Fruit fly (Drosophila melanogaster) whole organism, pupa: ENCODE measurements around the gene CG16957.

Experiments
- CG13204 ChIP-seq: fragments of 200-800 bp; sonication (Bioruptor generic); optimal IDR thresholded peaks from 2 replicates; lab custom pipeline; 2018; ENCODE audit warnings: missing biosample characterization, mild to moderate bottlenecking, missing genetic modification characterization, moderate library complexity
- CG15710 ChIP-seq: fragments of 200-800 bp; sonication (Bioruptor generic); optimal IDR thresholded peaks from 2 replicates; lab custom pipeline; 2018; ENCODE audit warnings: missing biosample characterization, mild to moderate bottlenecking, missing genetic modification characterization, moderate library complexity
- CG4496 ChIP-seq: fragments of 200-800 bp; sonication (Bioruptor generic); IDR thresholded peaks from 3 replicates; pipeline ENCODE4 v1.3.6; 2022; ENCODE audit warnings: missing biosample characterization, missing genetic modification characterization
- CG8301 ChIP-seq: fragments of 200-800 bp; sonication (Bioruptor generic); optimal IDR thresholded peaks from 2 replicates; lab custom pipeline; 2018; ENCODE audit warnings: missing biosample characterization, mild to moderate bottlenecking, missing genetic modification characterization
- D1 ChIP-seq: fragments of 200-800 bp; sonication (Bioruptor generic); optimal IDR thresholded peaks from 2 replicates; lab custom pipeline; 2018; ENCODE audit warnings: missing biosample characterization, mild to moderate bottlenecking, missing genetic modification characterization, moderate library complexity
- EcR ChIP-seq: fragments of 200-800 bp; sonication (Bioruptor generic); optimal IDR thresholded peaks from 3 replicates; lab custom pipeline; 2019; ENCODE audit warnings: missing biosample characterization, missing genetic modification characterization, mild to moderate bottlenecking, moderate library complexity, missing genetic modification reagents
- Ets98B ChIP-seq: fragments of 200-800 bp; sonication (Bioruptor generic); IDR thresholded peaks from 2 replicates; pipeline ENCODE4 v1.3.6; 2022; ENCODE audit warnings: missing biosample characterization, missing genetic modification characterization

DNA sequence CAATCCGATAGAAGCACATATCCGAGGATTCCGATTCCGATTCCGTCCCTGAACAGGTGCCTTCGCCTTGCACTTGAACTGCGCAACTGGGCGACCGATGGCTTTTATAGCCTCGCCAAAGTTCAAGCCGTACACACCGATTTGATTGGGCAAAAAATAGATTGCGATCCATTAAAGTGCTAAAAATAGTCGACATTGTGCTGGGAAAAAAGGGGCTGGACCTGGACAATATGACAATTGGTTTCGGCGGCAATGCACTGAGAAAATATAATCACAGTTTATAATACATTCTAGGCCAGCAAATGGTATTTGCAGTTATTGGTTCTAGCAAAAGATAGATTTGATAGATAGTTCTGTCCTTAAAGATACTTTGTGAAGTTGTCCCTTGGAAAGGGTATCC is 34.5 kb downstream of the CG16957 start, which contains the start of gene CG9377:
- no peak for TF ChIP-seq D1
- TF ChIP-seq Ets98B (GFP tag; lab: Robert Waterston, UW), result no peak
- TF ChIP-seq EcR, result no peak
- TF ChIP-seq CG4496 (GFP tag; lab: Robert Waterston, UW), result no peak
- TF ChIP-seq CG15710 (tag; lab: Kevin White, UChicago), result no peak
- no peak for TF ChIP-seq CG8301 (tag; lab: Kevin White, UChicago)
- no peak for TF ChIP-seq CG13204
